Fruit fly (Drosophila melanogaster): ENCODE measurements around the gene Myt1.

Myt1 gene

dm6 chr3L:5751740-5752579 lies 27.4 kb downstream of the Myt1 start, which contains the start of gene DnaJ-1 (continued):
- TF ChIP-seq CG9932 (GFP tag; IDR thresholded peaks at IDR 0.05) (peak; percentile 51; the same call in 1 of the 2 replicates), tio (GFP tag; optimal IDR thresholded peaks at IDR 0.05) (no peak), Meics (GFP tag; optimal IDR thresholded peaks at IDR 0.05) (peak; percentile 39), tgo (GFP tag; IDR thresholded peaks at IDR 0.05) (peak; percentile 31; the same call in 1 of the 3 replicates), Scr (GFP tag; IDR thresholded peaks at IDR 0.05; ENCODE audit: partially characterized antibody) (peak; percentile 98), Kr (GFP tag; optimal IDR thresholded peaks at IDR 0.05) (no peak), Ravus (GFP tag; IDR thresholded peaks at IDR 0.05) (no peak), Asciz (GFP tag; optimal IDR thresholded peaks at IDR 0.05) (no peak), CG2875 (GFP tag; optimal IDR thresholded peaks at IDR 0.05) (peak; percentile 9), bbx (GFP tag; IDR thresholded peaks at IDR 0.05; ENCODE audit: partially characterized antibody) (peak; percentile 96), CG5953 (GFP tag; IDR thresholded peaks at IDR 0.05) (no peak), CG2129 (GFP tag; IDR thresholded peaks at IDR 0.05; ENCODE audit: partially characterized antibody) (peak; percentile 99), exex (tag; optimal IDR thresholded peaks at IDR 0.05) (no peak), mld (GFP tag; IDR thresholded peaks at IDR 0.05; ENCODE audit: partially characterized antibody) (peak; percentile 95), kay (GFP tag; optimal IDR thresholded peaks at IDR 0.05) (no peak), Rfx (GFP tag; IDR thresholded peaks at IDR 0.05) (peak; percentile 61), wek (GFP tag; optimal IDR thresholded peaks at IDR 0.05) (peak; percentile 38), luna (GFP tag; optimal IDR thresholded peaks at IDR 0.05) (peak; percentile 41), CG9727 (GFP tag; optimal IDR thresholded peaks at IDR 0.05) (peak; percentile 18), Ets65A (GFP tag) (peak; percentile 96), CG3847 (GFP tag; IDR thresholded peaks at IDR 0.05) (no peak), dm (GFP tag; optimal IDR thresholded peaks at IDR 0.05) (peak; percentile 45), CG13296 (GFP tag; optimal IDR thresholded peaks at IDR 0.05) (peak; percentile 50), Ssrp (tag; optimal IDR thresholded peaks at IDR 0.05) (peak; percentile 9), Sin3A (optimal IDR thresholded peaks at IDR 0.05) (peak; percentile 95)

dm6 chr3L:5751417-5751739 lies 28.0 kb downstream of the Myt1 start:
- TF ChIP-seq Pdp1 (GFP tag; optimal IDR thresholded peaks at IDR 0.05): peak in 1 of 2 experiments; percentile 99
- TF ChIP-seq CG7745 (tag; optimal IDR thresholded peaks at IDR 0.05): no peak
- no peak for TF ChIP-seq CG7928 (GFP tag; optimal IDR thresholded peaks at IDR 0.05)
- no peak for TF ChIP-seq ro (GFP tag; IDR thresholded peaks at IDR 0.05)
- peak; percentile 49 for TF ChIP-seq cwo (GFP tag; optimal IDR thresholded peaks at IDR 0.05)
- TF ChIP-seq klu (GFP tag; IDR thresholded peaks at IDR 0.05): no peak
- TF ChIP-seq seq (GFP tag; IDR thresholded peaks at IDR 0.05): no peak
- peak; percentile 67 for TF ChIP-seq CG4328 (GFP tag; optimal IDR thresholded peaks at IDR 0.05)
- TF ChIP-seq CG1529 (GFP tag; optimal IDR thresholded peaks at IDR 0.05): no peak
- TF ChIP-seq sug (tag; optimal IDR thresholded peaks at IDR 0.05): peak; percentile 51
- TF ChIP-seq ap (GFP tag; IDR thresholded peaks at IDR 0.05): no peak
- TF ChIP-seq insv (GFP tag; optimal IDR thresholded peaks at IDR 0.05): peak in 1 of 2 experiments; percentile 17
- TF ChIP-seq Usf (GFP tag; optimal IDR thresholded peaks at IDR 0.05): no peak
- no peak for TF ChIP-seq CG14050 (GFP tag; IDR thresholded peaks at IDR 0.05)
- no peak for TF ChIP-seq Sox100B (GFP tag; optimal IDR thresholded peaks at IDR 0.05)

Measured in whole organism, embryonic.